Worm (Caenorhabditis elegans) whole organism, L4 larva: ENCODE data around the gene Y73C8B.5.

Experiments
- D1046.2 ChIP-seq: fragments of 200-800 bp; sonication (Bioruptor generic); IDR thresholded peaks from 2 replicates; pipeline ENCODE4 v1.3.6; 2022; ENCODE audit warnings: missing genetic modification characterization, missing compliant biosample characterization
- F26F4.8 ChIP-seq: fragments of 200-800 bp; sonication (Bioruptor generic); conservative IDR thresholded peaks from 2 replicates; pipeline ENCODE4 v1.3.6; 2022; ENCODE audit warnings: missing genetic modification characterization, missing compliant biosample characterization
- F37D6.2 ChIP-seq: sonication (generic microtip); optimal IDR thresholded peaks from 2 replicates; lab custom pipeline; 2016; ENCODE audit warnings: mild to moderate bottlenecking, missing genetic modification characterization, missing compliant biosample characterization
- F49E8.2 ChIP-seq: sonication (generic microtip); optimal IDR thresholded peaks from 2 replicates; lab custom pipeline; 2016; ENCODE audit warnings: missing compliant biosample characterization, mild to moderate bottlenecking, missing genetic modification characterization, borderline replicate concordance
- T20F7.1 ChIP-seq: fragments of 200-800 bp; sonication (Bioruptor generic); optimal IDR thresholded peaks from 2 replicates; lab custom pipeline; 2018; ENCODE audit warnings: mild to moderate bottlenecking, missing genetic modification characterization, missing compliant biosample characterization
- Y48G9A.11 ChIP-seq: fragments of 200-800 bp; sonication (Bioruptor generic); IDR thresholded peaks from 2 replicates; pipeline ENCODE4 v1.3.6; 2022; ENCODE audit warnings: missing genetic modification reagents, missing genetic modification characterization, missing compliant biosample characterization
- aha-1 ChIP-seq: fragments of 150-350 bp; peaks from one replicate; lab custom pipeline; 2014; ENCODE audit warnings: missing biosample characterization, missing genetic modification characterization
- arid-1 ChIP-seq: fragments of 200-800 bp; sonication (Bioruptor generic); conservative IDR thresholded peaks from 2 replicates; pipeline ENCODE4 v1.3.6; 2022; ENCODE audit warnings: missing genetic modification reagents, missing genetic modification characterization, missing compliant biosample characterization
- ceh-44 ChIP-seq: fragments of 200-800 bp; sonication (Bioruptor generic); IDR thresholded peaks from 2 replicates; pipeline ENCODE4 v1.3.6; 2022; ENCODE audit warnings: missing genetic modification reagents, missing genetic modification characterization, missing compliant biosample characterization
- ceh-62 ChIP-seq: sonication (generic microtip); optimal IDR thresholded peaks from 2 replicates; lab custom pipeline; 2017; ENCODE audit warnings: missing biosample characterization, missing genetic modification characterization
- ces-1 ChIP-seq: fragments of 150-350 bp; sonication (generic microtip); optimal IDR thresholded peaks from 4 replicates; lab custom pipeline; 2014; ENCODE audit warnings: missing biosample characterization, missing genetic modification reagents, missing genetic modification characterization
- ctbp-1 ChIP-seq: fragments of 200-800 bp; sonication (Bioruptor generic); IDR thresholded peaks from 2 replicates; pipeline ENCODE4 v1.3.6; 2022; ENCODE audit warnings: missing genetic modification reagents, missing genetic modification characterization, missing compliant biosample characterization
- dmd-6 ChIP-seq: fragments of 200-800 bp; sonication (Bioruptor generic); IDR thresholded peaks from 2 replicates; pipeline ENCODE4 v1.3.6; 2022; ENCODE audit warnings: missing genetic modification reagents, missing genetic modification characterization, missing compliant biosample characterization
- dmd-8 ChIP-seq: fragments of 200-800 bp; sonication (Bioruptor generic); IDR thresholded peaks from 2 replicates; pipeline ENCODE4 v1.3.6; 2022; ENCODE audit warnings: missing genetic modification characterization, missing compliant biosample characterization
- dmd-9 ChIP-seq: fragments of 200-800 bp; sonication (Bioruptor generic); IDR thresholded peaks from 2 replicates; pipeline ENCODE4 v1.3.6; 2022; ENCODE audit warnings: missing genetic modification reagents, missing genetic modification characterization, missing compliant biosample characterization
- dpl-1 ChIP-seq: fragments of 150-350 bp; optimal IDR thresholded peaks from 2 replicates; lab custom pipeline; 2014; ENCODE audit warnings: missing biosample characterization, missing genetic modification reagents, missing genetic modification characterization
- duxl-1 ChIP-seq: sonication (generic microtip); optimal IDR thresholded peaks from 2 replicates; lab custom pipeline; 2016; ENCODE audit warnings: mild to moderate bottlenecking, missing genetic modification characterization, moderate library complexity, missing compliant biosample characterization; ENCODE audit not compliant: poor library complexity
- egl-43 ChIP-seq: fragments of 200-800 bp; sonication (Bioruptor generic); IDR thresholded peaks from 2 replicates; pipeline ENCODE4 v1.3.6; 2022; ENCODE audit warnings: missing genetic modification reagents, missing genetic modification characterization, missing compliant biosample characterization
- fkh-10 ChIP-seq: fragments of 150-350 bp; optimal IDR thresholded peaks from 2 replicates; lab custom pipeline; 2014; ENCODE audit warnings: missing biosample characterization, missing genetic modification reagents, missing genetic modification characterization
- gei-8 ChIP-seq: fragments of 200-800 bp; sonication (Bioruptor generic); optimal IDR thresholded peaks from 2 replicates; lab custom pipeline; 2018; ENCODE audit warnings: mild to moderate bottlenecking, missing genetic modification characterization, missing compliant biosample characterization
- lim-7 ChIP-seq: fragments of 200-800 bp; sonication (Bioruptor generic); IDR thresholded peaks from 2 replicates; pipeline ENCODE4 v1.3.6; 2022; ENCODE audit warnings: missing genetic modification characterization, missing compliant biosample characterization
- lin-1 ChIP-seq: fragments of 200-800 bp; sonication (Bioruptor generic); IDR thresholded peaks from 2 replicates; pipeline ENCODE4 v1.3.6; 2022; ENCODE audit warnings: missing genetic modification reagents, missing genetic modification characterization, missing compliant biosample characterization
- lin-13 ChIP-seq: fragments of 150-350 bp; optimal IDR thresholded peaks from 2 replicates; lab custom pipeline; 2014; ENCODE audit warnings: missing biosample characterization, missing genetic modification reagents, missing genetic modification characterization
- lin-15B ChIP-seq: fragments of 150-350 bp; sonication (generic microtip); optimal IDR thresholded peaks from 3 replicates; lab custom pipeline; 2014; ENCODE audit warnings: missing biosample characterization, missing genetic modification characterization
- lin-39 ChIP-seq: fragments of 150-350 bp; optimal IDR thresholded peaks from 2 replicates; lab custom pipeline; 2014; ENCODE audit warnings: missing biosample characterization, missing genetic modification reagents, missing genetic modification characterization
- lir-3 ChIP-seq: sonication (generic microtip); optimal IDR thresholded peaks from 2 replicates; lab custom pipeline; 2016; ENCODE audit warnings: mild to moderate bottlenecking, missing genetic modification characterization, missing compliant biosample characterization
- lsy-2 ChIP-seq, 2 experiments: fragments of 150-350 bp in 1 of 2; sonication (generic microtip) in 1 of 2; optimal IDR thresholded peaks; 2 replicates each; lab custom pipeline; 2014 to 2017; ENCODE audit warnings: missing biosample characterization in 2 of 2, missing genetic modification characterization in 2 of 2
- madf-9 ChIP-seq: fragments of 200-800 bp; sonication (Bioruptor generic); conservative IDR thresholded peaks from 2 replicates; pipeline ENCODE4 v1.3.6; 2022; ENCODE audit warnings: missing genetic modification reagents, missing genetic modification characterization, missing compliant biosample characterization
- mdt-29 ChIP-seq: fragments of 200-800 bp; sonication (Bioruptor generic); IDR thresholded peaks from 2 replicates; pipeline ENCODE4 v1.3.6; 2022; ENCODE audit warnings: missing genetic modification reagents, missing genetic modification characterization, missing compliant biosample characterization
- mes-2 ChIP-seq: sonication (generic microtip); optimal IDR thresholded peaks from 2 replicates; lab custom pipeline; 2016; ENCODE audit warnings: missing genotype, mild to moderate bottlenecking, missing genetic modification characterization, missing compliant biosample characterization; ENCODE audit not compliant: poor library complexity, severe bottlenecking
- nhr-28 ChIP-seq: fragments of 150-350 bp; optimal IDR thresholded peaks from 2 replicates; lab custom pipeline; 2014; ENCODE audit warnings: missing biosample characterization, missing genetic modification characterization
- nhr-41 ChIP-seq: fragments of 200-800 bp; sonication (Bioruptor generic); IDR thresholded peaks from 2 replicates; pipeline ENCODE4 v1.3.6; 2022; ENCODE audit warnings: missing genetic modification reagents, missing genetic modification characterization, missing compliant biosample characterization
- nhr-48 ChIP-seq: sonication (generic microtip); optimal IDR thresholded peaks from 2 replicates; lab custom pipeline; 2016; ENCODE audit warnings: mild to moderate bottlenecking, missing genetic modification characterization, missing compliant biosample characterization
- nhr-76 ChIP-seq: fragments of 150-350 bp; optimal IDR thresholded peaks from 2 replicates; lab custom pipeline; 2014; ENCODE audit warnings: missing biosample characterization, missing genetic modification characterization
- php-3 ChIP-seq: fragments of 200-800 bp; sonication (Bioruptor generic); IDR thresholded peaks from 2 replicates; pipeline ENCODE4 v1.3.6; 2022; ENCODE audit warnings: missing genetic modification reagents, missing genetic modification characterization, missing compliant biosample characterization
- pqm-1 ChIP-seq: sonication (generic microtip); optimal IDR thresholded peaks from 2 replicates; lab custom pipeline; 2017; ENCODE audit warnings: missing biosample characterization, missing genetic modification characterization
- sdz-12 ChIP-seq: fragments of 200-800 bp; sonication (Bioruptor generic); optimal IDR thresholded peaks from 2 replicates; lab custom pipeline; 2018; ENCODE audit warnings: mild to moderate bottlenecking, missing genetic modification characterization, missing compliant biosample characterization
- set-16 ChIP-seq: fragments of 200-800 bp; sonication (Bioruptor generic); IDR thresholded peaks from 2 replicates; pipeline ENCODE4 v1.3.6; 2022; ENCODE audit warnings: missing genetic modification reagents, missing genetic modification characterization, missing compliant biosample characterization
- skn-1 ChIP-seq: fragments of 150-350 bp; optimal IDR thresholded peaks from 2 replicates; lab custom pipeline; 2014; ENCODE audit warnings: missing biosample characterization, missing genetic modification characterization
- spr-1 ChIP-seq: sonication (generic microtip); optimal IDR thresholded peaks from 2 replicates; lab custom pipeline; 2016; ENCODE audit warnings: mild to moderate bottlenecking, missing genetic modification characterization, missing compliant biosample characterization
- tag-97 ChIP-seq: fragments of 200-800 bp; sonication (Bioruptor generic); IDR thresholded peaks from 2 replicates; pipeline ENCODE4 v1.3.6; 2022; ENCODE audit warnings: missing genetic modification characterization, missing compliant biosample characterization
- tra-1 ChIP-seq: fragments of 200-800 bp; sonication (Bioruptor generic); IDR thresholded peaks from 2 replicates; pipeline ENCODE4 v1.3.6; 2022; ENCODE audit warnings: missing genetic modification reagents, missing genetic modification characterization, missing compliant biosample characterization
- unc-130 ChIP-seq: sonication (generic microtip); optimal IDR thresholded peaks from 2 replicates; lab custom pipeline; 2016; ENCODE audit warnings: missing genetic modification reagents, missing genetic modification characterization, missing compliant biosample characterization
- unc-39 ChIP-seq: sonication (generic microtip); optimal IDR thresholded peaks from 2 replicates; lab custom pipeline; 2017; ENCODE audit warnings: missing biosample characterization, missing genetic modification characterization
- unc-62 ChIP-seq, 3 experiments: fragments of 150-350 bp in 1 of 3; sonication (generic microtip); optimal IDR thresholded peaks in 2 of 3; peaks in 1 of 3; 1 replicate in 1 of 3; 2 replicates in 2 of 3; lab custom pipeline; 2014 to 2017; ENCODE audit warnings: missing biosample characterization in 3 of 3, missing genetic modification characterization in 3 of 3, missing genetic modification reagents in 3 of 3, missing genotype in 1 of 3
- vab-7 ChIP-seq: fragments of 200-800 bp; sonication (Bioruptor generic); IDR thresholded peaks from 2 replicates; pipeline ENCODE4 v1.3.6; 2022; ENCODE audit warnings: missing genetic modification reagents, missing genetic modification characterization, missing compliant biosample characterization
- zip-11 ChIP-seq: fragments of 200-800 bp; sonication (Bioruptor generic); IDR thresholded peaks from 2 replicates; pipeline ENCODE4 v1.3.6; 2022; ENCODE audit warnings: missing genetic modification characterization, missing compliant biosample characterization

Y73C8B.5 gene

ce11 chrV:3159252-3159651 is 37.8 kb upstream of the Y73C8B.5 start, which contains the start of gene C36C5.12 (continued):
- TF ChIP-seq mes-2 (tag; lab: Kevin White, UChicago) (no peak), ceh-62 (tag; lab: Kevin White, UChicago) (no peak)

DNA sequence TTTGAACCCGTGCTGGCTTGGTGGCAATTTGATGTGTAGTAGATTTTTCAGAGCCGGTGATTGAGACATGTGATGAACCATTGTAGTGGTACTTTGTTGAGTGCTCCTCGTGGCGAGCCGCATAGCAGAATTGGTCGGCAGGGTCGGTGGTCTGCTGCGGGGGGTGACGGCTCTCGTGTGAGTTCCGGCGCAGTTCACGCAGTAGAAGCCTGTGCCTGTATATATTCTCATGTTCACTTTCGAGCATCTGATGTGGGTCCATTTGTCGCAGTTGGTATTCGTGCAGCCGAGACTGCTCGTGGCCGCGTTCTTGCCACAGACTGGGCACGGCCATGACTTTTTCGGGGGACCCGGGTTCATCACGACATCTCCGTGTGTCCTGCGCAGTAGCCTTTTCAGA is 34.8 kb upstream of the Y73C8B.5 start:
- TF ChIP-seq set-16 (GFP tag; lab: Robert Waterston, UW) (peak; percentile 62), spr-1 (tag; lab: Kevin White, UChicago) (no peak)

ce11 chrV:3163143-3163542 is 33.9 kb upstream of the Y73C8B.5 start:
- no peak for TF ChIP-seq lin-13 (GFP tag; lab: Kevin White, UChicago)
- TF ChIP-seq nhr-76 (tag; lab: Kevin White, UChicago), result no peak
- peak; percentile 66 for TF ChIP-seq F49E8.2 (tag; lab: Kevin White, UChicago)
- TF ChIP-seq T20F7.1 (GFP tag; lab: Kevin White, UChicago), result no peak
- no peak for TF ChIP-seq php-3
- 0 out of 2 replicates have a peak, but pooled peaks have one; percentile 52 for TF ChIP-seq tra-1 (GFP tag; lab: Robert Waterston, UW)
- TF ChIP-seq unc-62 (GFP tag; optimal IDR thresholded peaks at IDR 0.05 in 1 of 2; lab: Kevin White, UChicago), result peak in 1 of 2 experiments; percentile 44
- no peak for TF ChIP-seq unc-62 (tag; optimal IDR thresholded peaks at IDR 0.05; lab: Kevin White, UChicago)
- TF ChIP-seq unc-39 (tag; lab: Kevin White, UChicago), result no peak
- no peak for TF ChIP-seq fkh-10 (GFP tag; lab: Kevin White, UChicago)
- TF ChIP-seq pqm-1 (tag; lab: Kevin White, UChicago), result no peak
- no peak for TF ChIP-seq dpl-1 (GFP tag; lab: Kevin White, UChicago)
- TF ChIP-seq sdz-12, result no peak
- TF ChIP-seq D1046.2 (GFP tag; lab: Robert Waterston, UW), result peak; percentile 58; the same call in 1 of the 2 replicates
- peak; percentile 47; the same call in 1 of the 2 replicates for TF ChIP-seq ctbp-1 (GFP tag; lab: Robert Waterston, UW)
- peak; percentile 34; the same call in 1 of the 2 replicates for TF ChIP-seq mdt-29 (GFP tag; lab: Robert Waterston, UW)
- no peak for TF ChIP-seq lin-15B (tag; lab: Kevin White, UChicago)
- TF ChIP-seq lsy-2 (tag; optimal IDR thresholded peaks at IDR 0.05; lab: Kevin White, UChicago), result no peak
- no peak for TF ChIP-seq skn-1 (tag; lab: Kevin White, UChicago)
- no peak for TF ChIP-seq duxl-1 (tag; lab: Kevin White, UChicago)
- 0 out of 2 replicates have a peak, but pooled peaks have one; percentile 42 for TF ChIP-seq lin-1 (GFP tag; lab: Robert Waterston, UW)
- TF ChIP-seq F26F4.8, result peak; percentile 71; the same call in 1 of the 2 replicates
- 0 out of 2 replicates have a peak, but pooled peaks have one; percentile 16 for TF ChIP-seq ceh-44
- no peak for TF ChIP-seq tag-97 (GFP tag; lab: Robert Waterston, UW)
- no peak for TF ChIP-seq ces-1 (GFP tag; lab: Kevin White, UChicago)
- TF ChIP-seq dmd-9 (GFP tag; lab: Robert Waterston, UW), result 0 out of 2 replicates have a peak, but pooled peaks have one; percentile 23
- TF ChIP-seq zip-11 (GFP tag; lab: Robert Waterston, UW), result no peak
- TF ChIP-seq F37D6.2 (tag; lab: Kevin White, UChicago), result no peak
- TF ChIP-seq lim-7 (GFP tag; lab: Robert Waterston, UW), result peak; percentile 62; the same call in 1 of the 2 replicates
- TF ChIP-seq nhr-28 (tag; lab: Kevin White, UChicago), result no peak
- TF ChIP-seq nhr-41, result no peak
- TF ChIP-seq gei-8 (GFP tag; lab: Kevin White, UChicago), result no peak
- no peak for TF ChIP-seq nhr-48 (tag; lab: Kevin White, UChicago)
- TF ChIP-seq vab-7 (GFP tag; lab: Robert Waterston, UW), result peak; percentile 63
- TF ChIP-seq Y48G9A.11 (GFP tag; lab: Robert Waterston, UW), result peak; percentile 61
- no peak for TF ChIP-seq lin-39
- TF ChIP-seq unc-130 (GFP tag; lab: Kevin White, UChicago), result peak; percentile 28
- no peak for TF ChIP-seq aha-1 (tag; lab: Kevin White, UChicago)
- peak; percentile 82 for TF ChIP-seq dmd-8 (GFP tag; lab: Robert Waterston, UW)
- TF ChIP-seq madf-9 (GFP tag; lab: Robert Waterston, UW), result no peak
- peak; percentile 80 for TF ChIP-seq egl-43 (GFP tag; lab: Robert Waterston, UW)
- TF ChIP-seq lir-3 (tag; lab: Kevin White, UChicago), result no peak
- TF ChIP-seq dmd-6 (GFP tag; lab: Robert Waterston, UW), result no peak
- peak; percentile 51; the same call in 1 of the 2 replicates for TF ChIP-seq arid-1
